Fruit fly (Drosophila melanogaster): ENCODE data around the gene msi.

- TF ChIP-seq CG8478 (optimal IDR thresholded peaks at IDR 0.05) (no peak), CTCF (optimal IDR thresholded peaks at IDR 0.05) (no peak)
These were observed 108.2 kb downstream of the msi start, which contains the start of gene Npl4 for dm6 chr3R:25623800-25624791.
